Fruit fly (Drosophila melanogaster): ENCODE data around the gene pigs.

The pigs gene

DNA sequence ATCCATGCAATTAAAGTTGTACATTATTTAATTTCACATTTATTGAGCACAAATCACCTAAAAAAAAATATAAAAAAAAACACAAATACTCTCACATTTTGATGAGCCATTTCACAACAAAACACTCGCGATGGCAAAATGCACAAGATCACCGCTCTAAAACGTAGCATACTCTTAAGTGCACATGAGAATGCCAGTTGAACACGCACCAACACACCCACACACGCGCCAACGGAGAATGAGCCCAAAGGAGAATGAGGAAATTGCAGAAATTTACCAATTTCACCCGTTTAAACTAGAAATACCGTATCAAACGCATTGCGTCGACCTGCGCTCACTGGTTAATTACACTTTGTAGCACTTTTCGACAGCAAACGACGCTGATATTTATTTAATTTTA lies 60.1 kb downstream of the pigs start:
- TF ChIP-seq Rel (GFP tag; optimal IDR thresholded peaks at IDR 0.05) (no peak), Rel (tag; optimal IDR thresholded peaks at IDR 0.05) (peak; percentile 1), psq (GFP tag; optimal IDR thresholded peaks at IDR 0.05) (peak; percentile 53), dsf (GFP tag; optimal IDR thresholded peaks at IDR 0.05; ENCODE audit: borderline replicate concordance) (no peak), lola (GFP tag; optimal IDR thresholded peaks at IDR 0.05) (no peak), Hnf4 (GFP tag; optimal IDR thresholded peaks at IDR 0.05) (no peak), N (GFP tag; optimal IDR thresholded peaks at IDR 0.05) (peak; percentile 52)

DNA sequence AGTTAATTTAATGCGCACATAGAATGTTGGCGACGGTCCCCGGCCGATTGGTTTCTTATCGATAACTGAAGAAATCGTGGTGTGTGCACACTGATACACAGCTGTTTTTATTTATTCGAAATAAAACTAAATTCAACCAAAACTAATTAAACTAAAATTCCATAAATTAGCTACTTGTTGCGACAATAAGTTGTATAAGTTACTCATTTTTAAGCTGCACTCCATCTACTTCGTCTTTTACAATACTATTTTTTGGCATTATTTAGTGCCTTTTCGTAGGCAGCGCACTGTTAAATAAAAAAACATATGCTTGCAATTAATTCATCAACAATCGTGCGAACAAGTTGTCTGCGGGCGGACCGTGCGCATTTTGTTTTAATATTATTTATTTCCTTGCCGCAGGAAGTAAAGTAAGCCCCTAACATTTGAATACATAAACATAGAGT lies 61.6 kb downstream of the pigs start, which contains the start of the genes CG3224 and Ctr1A:
TSS of gene CG3224 (minus strand) at position 71 of the 446 bp plus-strand sequence.
TSS of gene Ctr1A (plus strand) at position 256 of the 446 bp plus-strand sequence.
- TF ChIP-seq woc (GFP tag; optimal IDR thresholded peaks at IDR 0.05) (peak; percentile 4), foxo (GFP tag; optimal IDR thresholded peaks at IDR 0.05) (peak in 1 of 2 experiments; percentile 5), fru (GFP tag; optimal IDR thresholded peaks at IDR 0.05) (peak; percentile 35), N (GFP tag; optimal IDR thresholded peaks at IDR 0.05) (no peak), h (GFP tag; optimal IDR thresholded peaks at IDR 0.05) (peak; percentile 44), HLH106 (tag; optimal IDR thresholded peaks at IDR 0.05) (no peak), Jra (GFP tag; optimal IDR thresholded peaks at IDR 0.05) (peak; percentile 19), brk (GFP tag; optimal IDR thresholded peaks at IDR 0.05) (peak; percentile 20), Hnf4 (GFP tag; optimal IDR thresholded peaks at IDR 0.05) (peak; percentile 13), Rel (GFP tag; optimal IDR thresholded peaks at IDR 0.05) (no peak), Rel (tag; optimal IDR thresholded peaks at IDR 0.05) (no peak)

DNA sequence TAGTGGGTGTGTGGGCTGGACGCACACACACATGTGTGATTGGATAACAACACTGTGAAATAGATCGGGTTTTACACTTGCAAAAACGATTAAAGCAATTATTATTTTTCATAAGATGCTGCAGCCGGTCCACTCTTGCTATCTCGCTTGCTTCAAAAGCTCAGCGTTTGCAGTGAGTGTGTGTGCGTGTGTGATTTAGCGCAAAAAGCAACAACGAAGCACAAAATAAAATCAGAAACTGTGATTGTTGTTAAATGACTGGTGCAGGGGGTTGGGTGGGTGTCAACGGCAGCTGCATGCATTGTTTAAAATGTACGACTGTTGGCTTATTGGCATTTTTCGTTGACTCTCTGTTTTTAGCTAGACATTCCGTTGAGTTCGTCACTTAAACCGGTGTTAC lies 62.0 kb downstream of the pigs start:
- TF ChIP-seq foxo (GFP tag; optimal IDR thresholded peaks at IDR 0.05) (peak in 1 of 2 experiments; percentile 6), psq (GFP tag; optimal IDR thresholded peaks at IDR 0.05) (peak; percentile 9), OdsH (GFP tag; optimal IDR thresholded peaks at IDR 0.05) (peak; percentile 21), h (GFP tag; optimal IDR thresholded peaks at IDR 0.05) (no peak)

DNA sequence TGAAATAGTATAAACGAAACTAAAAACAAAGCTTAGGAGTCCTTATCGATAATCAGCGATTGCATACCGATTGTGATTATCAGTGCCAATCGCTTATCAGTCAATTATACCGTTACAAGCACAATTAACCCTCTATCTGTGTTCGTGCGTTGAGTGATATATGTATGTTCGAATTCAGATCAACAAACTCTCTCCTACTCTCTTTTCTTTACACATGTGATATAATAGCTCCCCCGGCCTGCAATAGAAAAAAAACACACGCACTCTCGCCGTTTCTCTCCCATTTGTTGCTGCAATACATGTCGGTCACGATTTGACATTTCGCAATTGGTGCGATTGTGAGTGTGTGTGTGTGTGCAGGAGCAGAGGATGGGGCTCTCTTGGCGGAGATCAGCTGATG lies 62.5 kb downstream of the pigs start:
- no peak for TF ChIP-seq foxo (GFP tag; optimal IDR thresholded peaks at IDR 0.05)
- TF ChIP-seq dl (GFP tag; optimal IDR thresholded peaks at IDR 0.05; ENCODE audit: insufficient read depth in 1 of 2, partially characterized antibody in 2 of 2) = no peak
- no peak for TF ChIP-seq br (GFP tag; optimal IDR thresholded peaks at IDR 0.05)
- TF ChIP-seq fru (GFP tag; optimal IDR thresholded peaks at IDR 0.05) = no peak
- TF ChIP-seq OdsH (GFP tag; optimal IDR thresholded peaks at IDR 0.05) = no peak
- no peak for TF ChIP-seq HLH106 (tag; optimal IDR thresholded peaks at IDR 0.05)

DNA sequence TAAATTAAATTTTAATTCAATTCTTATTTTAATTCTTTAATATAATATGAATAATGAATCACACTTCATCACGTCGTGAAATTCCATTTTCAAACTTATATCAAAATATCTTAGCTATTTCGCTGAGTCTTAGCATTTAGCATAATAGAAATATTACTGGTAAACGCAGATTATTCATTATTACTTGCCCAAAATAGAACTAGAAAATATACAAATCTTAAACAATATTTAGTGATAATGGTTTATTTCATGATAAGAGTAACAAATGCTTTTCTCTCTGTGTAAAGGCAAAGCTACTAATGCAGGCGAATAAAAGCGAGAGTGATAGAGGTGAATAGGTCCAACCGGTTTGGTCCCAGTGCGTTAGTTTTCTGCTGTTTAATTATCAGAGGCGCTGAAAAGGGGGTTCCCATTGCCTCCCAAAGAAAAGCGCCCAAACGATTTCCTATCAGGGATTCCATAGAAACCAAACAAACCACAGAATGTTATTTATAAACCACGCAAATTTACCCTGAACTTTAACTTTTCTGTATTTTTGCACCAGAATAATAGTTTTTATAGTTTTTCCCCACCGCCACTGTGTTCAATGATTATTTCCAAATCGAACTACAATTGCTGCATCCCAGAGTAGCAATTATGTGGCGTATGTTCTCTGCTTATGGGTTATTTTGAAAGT lies 63.2 kb downstream of the pigs start:
- peak in 1 of 2 experiments; percentile 38 for TF ChIP-seq foxo (GFP tag; optimal IDR thresholded peaks at IDR 0.05)
- TF ChIP-seq fru (GFP tag; optimal IDR thresholded peaks at IDR 0.05) = peak; percentile 31
- no peak for TF ChIP-seq Hr78 (GFP tag; optimal IDR thresholded peaks at IDR 0.05)
- TF ChIP-seq dsf (GFP tag; optimal IDR thresholded peaks at IDR 0.05; ENCODE audit: borderline replicate concordance) = no peak
- TF ChIP-seq pan (optimal IDR thresholded peaks at IDR 0.05) = no peak
- TF ChIP-seq Myc (optimal IDR thresholded peaks at IDR 0.05) = no peak
- TF ChIP-seq tai (GFP tag; optimal IDR thresholded peaks at IDR 0.05) = no peak
- TF ChIP-seq OdsH (GFP tag; optimal IDR thresholded peaks at IDR 0.05) = no peak
- no peak for TF ChIP-seq h (GFP tag; optimal IDR thresholded peaks at IDR 0.05)
- no peak for TF ChIP-seq br (GFP tag; optimal IDR thresholded peaks at IDR 0.05)
- TF ChIP-seq CrebA (GFP tag; optimal IDR thresholded peaks at IDR 0.05; ENCODE audit: borderline replicate concordance) = no peak
- TF ChIP-seq ey (GFP tag; optimal IDR thresholded peaks at IDR 0.05) = peak; percentile 12
- TF ChIP-seq Dif (GFP tag; optimal IDR thresholded peaks at IDR 0.05; ENCODE audit: partially characterized antibody) = no peak
- TF ChIP-seq lola (GFP tag; optimal IDR thresholded peaks at IDR 0.05) = no peak
- TF ChIP-seq psq (GFP tag; optimal IDR thresholded peaks at IDR 0.05) = no peak
- no peak for TF ChIP-seq CG32264 (GFP tag; optimal IDR thresholded peaks at IDR 0.05)
- no peak for TF ChIP-seq Sp1 (GFP tag; optimal IDR thresholded peaks at IDR 0.05)
- TF ChIP-seq GATAd (GFP tag; optimal IDR thresholded peaks at IDR 0.05) = no peak

DNA sequence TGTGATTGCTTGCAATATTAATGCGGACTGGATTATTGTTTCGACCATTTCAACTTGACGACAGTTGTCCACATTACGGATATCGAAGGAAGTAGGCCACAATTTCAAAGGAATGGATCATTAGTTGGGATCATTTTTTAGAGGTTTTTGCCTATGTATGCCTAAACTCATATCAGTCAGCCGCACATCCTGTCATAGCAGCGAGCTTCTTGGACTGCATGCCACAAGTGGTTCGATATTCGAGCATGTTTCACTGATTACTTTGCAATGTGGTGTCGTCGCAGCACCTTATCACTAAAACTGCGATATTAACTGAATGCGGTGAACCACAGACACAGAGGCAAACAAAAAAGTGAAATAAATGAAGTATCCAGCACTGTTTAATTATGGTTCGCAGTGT lies 64.1 kb downstream of the pigs start:
- no peak for TF ChIP-seq ey (GFP tag; optimal IDR thresholded peaks at IDR 0.05)
- TF ChIP-seq Rel (GFP tag; optimal IDR thresholded peaks at IDR 0.05) = no peak
- peak; percentile 32 for TF ChIP-seq Rel (tag; optimal IDR thresholded peaks at IDR 0.05)
- TF ChIP-seq Vsx2 (GFP tag; optimal IDR thresholded peaks at IDR 0.05; ENCODE audit: partially characterized antibody) = no peak
- TF ChIP-seq pan (optimal IDR thresholded peaks at IDR 0.05) = no peak
